Fruit fly (Drosophila melanogaster): ENCODE measurements around the gene Nmdmc.

The Nmdmc gene

dm6 chr3R:9057398-9058058 lies 7.2 kb upstream of the Nmdmc start (continued):
- TF ChIP-seq Antp (GFP tag; optimal IDR thresholded peaks at IDR 0.05) (peak; percentile 41), sisA (GFP tag; IDR thresholded peaks at IDR 0.05) (no peak), wek (GFP tag; optimal IDR thresholded peaks at IDR 0.05) (peak; percentile 55), CG14667 (GFP tag; IDR thresholded peaks at IDR 0.05) (no peak), peb (GFP tag; IDR thresholded peaks at IDR 0.05) (no peak), pita (GFP tag; optimal IDR thresholded peaks at IDR 0.05) (no peak), Xbp1 (GFP tag; optimal IDR thresholded peaks at IDR 0.05) (peak; percentile 94), Usf (GFP tag; optimal IDR thresholded peaks at IDR 0.05) (peak; percentile 92), B-H1 (GFP tag; IDR thresholded peaks at IDR 0.05) (no peak), CG4707 (GFP tag; optimal IDR thresholded peaks at IDR 0.05) (peak; percentile 85), ken (GFP tag; IDR thresholded peaks at IDR 0.05) (no peak), pho (GFP tag; optimal IDR thresholded peaks at IDR 0.05) (peak; percentile 67), CG4617 (GFP tag; optimal IDR thresholded peaks at IDR 0.05; ENCODE audit: borderline replicate concordance) (peak; percentile 52), CG8765 (GFP tag; IDR thresholded peaks at IDR 0.05) (no peak), Trl (optimal IDR thresholded peaks at IDR 0.05) (peak; percentile 97 to 98), Trl (GFP tag; optimal IDR thresholded peaks at IDR 0.05) (peak; percentile 47), crol (GFP tag; IDR thresholded peaks at IDR 0.05) (no peak), CG2199 (GFP tag; IDR thresholded peaks at IDR 0.05) (no peak), HHEX (GFP tag; optimal IDR thresholded peaks at IDR 0.05) (peak; percentile 95), CG10979 (tag; optimal IDR thresholded peaks at IDR 0.05) (peak; percentile 99), ro (GFP tag; IDR thresholded peaks at IDR 0.05) (no peak), CG6175 (GFP tag; IDR thresholded peaks at IDR 0.05) (no peak), dmrt11E (tag; optimal IDR thresholded peaks at IDR 0.05) (peak; percentile 98), en (GFP tag; optimal IDR thresholded peaks at IDR 0.05) (no peak), pum (GFP tag; optimal IDR thresholded peaks at IDR 0.05) (peak; percentile 60), ttk (GFP tag; IDR thresholded peaks at IDR 0.05) (no peak), Bgb (GFP tag; IDR thresholded peaks at IDR 0.05; ENCODE audit: partially characterized antibody) (no peak), Xrp1 (GFP tag; IDR thresholded peaks at IDR 0.05) (no peak), ci (GFP tag; IDR thresholded peaks at IDR 0.05) (no peak), CG7372 (GFP tag; IDR thresholded peaks at IDR 0.05) (no peak), CG2678 (tag; optimal IDR thresholded peaks at IDR 0.05) (peak; percentile 99), Bteb2 (GFP tag; optimal IDR thresholded peaks at IDR 0.05) (peak; percentile 80), tup (GFP tag; optimal IDR thresholded peaks at IDR 0.05) (peak; percentile 76), CG2712 (tag; optimal IDR thresholded peaks at IDR 0.05) (peak; percentile 100), CG4360 (GFP tag; IDR thresholded peaks at IDR 0.05) (no peak), CG30020 (tag; optimal IDR thresholded peaks at IDR 0.05) (peak; percentile 91), E2f2 (GFP tag; IDR thresholded peaks at IDR 0.05) (no peak), tll (GFP tag; optimal IDR thresholded peaks at IDR 0.05) (peak in 1 of 2 experiments; percentile 72), disco-r (GFP tag; optimal IDR thresholded peaks at IDR 0.05) (no peak), CG7556 (GFP tag; optimal IDR thresholded peaks at IDR 0.05) (peak; percentile 100), dan (GFP tag; IDR thresholded peaks at IDR 0.05) (no peak), CG17612 (GFP tag; IDR thresholded peaks at IDR 0.05) (no peak), CG3847 (GFP tag; IDR thresholded peaks at IDR 0.05) (no peak), da (GFP tag; optimal IDR thresholded peaks at IDR 0.05) (peak; percentile 10), CG13624 (GFP tag; optimal IDR thresholded peaks at IDR 0.05) (peak; percentile 7), jigr1 (GFP tag; IDR thresholded peaks at IDR 0.05) (no peak), repo (GFP tag; optimal IDR thresholded peaks at IDR 0.05) (peak; percentile 23), CTCF (GFP tag; optimal IDR thresholded peaks at IDR 0.05) (peak; percentile 63), CG18011 (GFP tag; optimal IDR thresholded peaks at IDR 0.05) (peak; percentile 88), Aef1 (GFP tag; IDR thresholded peaks at IDR 0.05) (no peak), CG13894 (tag; optimal IDR thresholded peaks at IDR 0.05) (peak; percentile 98), H2.0 (GFP tag; IDR thresholded peaks at IDR 0.05) (no peak)

Data from whole organism, embryonic.